Fruit fly (Drosophila melanogaster): Measurements from ENCODE around the gene Ge-1.

The Ge-1 gene

dm6 chr2L:11072250-11072649, 28.4 kb downstream of the Ge-1 start:
- TF ChIP-seq CG3032 (tag; optimal IDR thresholded peaks at IDR 0.05) (peak; percentile 75), cyc (GFP tag; optimal IDR thresholded peaks at IDR 0.05) (peak; percentile 80), fd85E (GFP tag; optimal IDR thresholded peaks at IDR 0.05) (no peak), CG9139 (GFP tag; optimal IDR thresholded peaks at IDR 0.05) (peak; percentile 63), Ets21C (GFP tag; optimal IDR thresholded peaks at IDR 0.05) (peak; percentile 68), fkh (GFP tag; optimal IDR thresholded peaks at IDR 0.05) (no peak), Eip93F (GFP tag; optimal IDR thresholded peaks at IDR 0.05) (peak; percentile 23), dsx (GFP tag; optimal IDR thresholded peaks at IDR 0.05; ENCODE audit: poor library complexity, severe bottlenecking) (peak; percentile 74), CG32006 (GFP tag; optimal IDR thresholded peaks at IDR 0.05) (peak; percentile 53), Sox15 (GFP tag; optimal IDR thresholded peaks at IDR 0.05) (peak; percentile 29), CG8119 (GFP tag; IDR thresholded peaks at IDR 0.05) (peak; percentile 64; the same call in 2 of the 3 replicates), CG10631 (GFP tag; optimal IDR thresholded peaks at IDR 0.05) (peak; percentile 74), CG3919 (GFP tag; optimal IDR thresholded peaks at IDR 0.05) (peak; percentile 77), Eip75B (GFP tag; optimal IDR thresholded peaks at IDR 0.05) (peak; percentile 75), OdsH (GFP tag; optimal IDR thresholded peaks at IDR 0.05) (peak; percentile 65), net (GFP tag; optimal IDR thresholded peaks at IDR 0.05) (peak; percentile 39), spab (GFP tag; optimal IDR thresholded peaks at IDR 0.05) (peak; percentile 77), CG16779 (tag; optimal IDR thresholded peaks at IDR 0.05) (no peak), CG7368 (GFP tag; optimal IDR thresholded peaks at IDR 0.05) (no peak), Hr38 (GFP tag; optimal IDR thresholded peaks at IDR 0.05) (no peak), CG6808 (GFP tag; optimal IDR thresholded peaks at IDR 0.05) (peak; percentile 81), Sox102F (GFP tag; optimal IDR thresholded peaks at IDR 0.05) (peak; percentile 77), CG8319 (GFP tag; optimal IDR thresholded peaks at IDR 0.05) (peak; percentile 28), CG10669 (GFP tag; optimal IDR thresholded peaks at IDR 0.05) (peak; percentile 76), CG4318 (GFP tag; optimal IDR thresholded peaks at IDR 0.05) (no peak), fd59A (GFP tag; optimal IDR thresholded peaks at IDR 0.05) (peak; percentile 69), vri (GFP tag; optimal IDR thresholded peaks at IDR 0.05) (peak; percentile 71), Blimp-1 (GFP tag; optimal IDR thresholded peaks at IDR 0.05) (no peak), Sox14 (GFP tag; optimal IDR thresholded peaks at IDR 0.05) (peak; percentile 85), acj6 (GFP tag; optimal IDR thresholded peaks at IDR 0.05) (peak; percentile 68), CG11294 (GFP tag; IDR thresholded peaks at IDR 0.05) (no peak), salr (GFP tag; optimal IDR thresholded peaks at IDR 0.05) (peak; percentile 17 to 60), esn (GFP tag; optimal IDR thresholded peaks at IDR 0.05) (peak; percentile 82), CG6792 (GFP tag; optimal IDR thresholded peaks at IDR 0.05) (peak; percentile 72), topi (GFP tag; optimal IDR thresholded peaks at IDR 0.05) (peak; percentile 84), Met (GFP tag; optimal IDR thresholded peaks at IDR 0.05) (peak; percentile 82), lz (GFP tag; optimal IDR thresholded peaks at IDR 0.05) (peak; percentile 79), Hr4 (GFP tag; optimal IDR thresholded peaks at IDR 0.05) (peak; percentile 47), eg (GFP tag; IDR thresholded peaks at IDR 0.05) (0 out of 3 replicates have a peak, but pooled peaks have one; percentile 27), dac (GFP tag; optimal IDR thresholded peaks at IDR 0.05) (no peak), Gug (GFP tag; IDR thresholded peaks at IDR 0.05) (no peak), pdm3 (GFP tag; optimal IDR thresholded peaks at IDR 0.05) (peak; percentile 70), CG8632 (GFP tag; optimal IDR thresholded peaks at IDR 0.05) (peak; percentile 46), CG1621 (tag; optimal IDR thresholded peaks at IDR 0.05) (peak; percentile 65), CG31627 (GFP tag; optimal IDR thresholded peaks at IDR 0.05) (peak; percentile 82), svp (GFP tag) (peak; percentile 84), CG6854 (GFP tag; optimal IDR thresholded peaks at IDR 0.05) (no peak), Lpt (GFP tag; optimal IDR thresholded peaks at IDR 0.05) (no peak), CG34406 (GFP tag; optimal IDR thresholded peaks at IDR 0.05) (peak; percentile 41), ss (GFP tag; optimal IDR thresholded peaks at IDR 0.05) (peak; percentile 68 to 74), CG11902 (GFP tag; optimal IDR thresholded peaks at IDR 0.05) (no peak), Hr39 (GFP tag; optimal IDR thresholded peaks at IDR 0.05) (peak; percentile 79)

All from whole organism, prepupa.